Worm (Caenorhabditis elegans) whole organism, early embryonic: ENCODE results near the gene algn-2.

Source experiments
- B0310.2 ChIP-seq: sonication (generic microtip); optimal IDR thresholded peaks from 2 replicates; lab custom pipeline; 2016; ENCODE audit warnings: mild to moderate bottlenecking, missing genetic modification characterization, missing compliant biosample characterization
- F13C5.2 ChIP-seq: sonication (generic microtip); optimal IDR thresholded peaks from 2 replicates; lab custom pipeline; 2017; ENCODE audit warnings: mild to moderate bottlenecking, missing genetic modification characterization, inconsistent platforms, missing compliant biosample characterization
- ama-1 ChIP-seq: fragments of 150-350 bp; optimal IDR thresholded peaks from 2 replicates; lab custom pipeline; 2014
- ceh-13 ChIP-seq: fragments of 200-800 bp; sonication (Bioruptor generic); optimal IDR thresholded peaks from 2 replicates; lab custom pipeline; 2018; ENCODE audit warnings: mild to moderate bottlenecking, missing genetic modification characterization, missing compliant biosample characterization
- hmbx-1 ChIP-seq: sonication (generic microtip); optimal IDR thresholded peaks from 2 replicates; lab custom pipeline; 2016; ENCODE audit warnings: mild to moderate bottlenecking, missing genetic modification characterization, missing compliant biosample characterization
- sea-1 ChIP-seq: fragments of 200-800 bp; sonication (Bioruptor generic); conservative IDR thresholded peaks from 2 replicates; pipeline ENCODE4 v1.3.6; 2022; ENCODE audit warnings: missing genetic modification characterization, missing compliant biosample characterization
- tbx-11 ChIP-seq: fragments of 200-800 bp; sonication (Bioruptor generic); IDR thresholded peaks from 2 replicates; pipeline ENCODE4 v1.3.6; 2022; ENCODE audit warnings: missing genetic modification characterization, missing compliant biosample characterization
- tbx-37 ChIP-seq: fragments of 200-800 bp; sonication (Bioruptor generic); conservative IDR thresholded peaks from 2 replicates; pipeline ENCODE4 v1.3.6; 2022; ENCODE audit warnings: missing genetic modification reagents, missing genetic modification characterization, missing compliant biosample characterization

- no peak for TF ChIP-seq ama-1 (lab: Kevin White, UChicago)
- no peak for TF ChIP-seq sea-1 (GFP tag; lab: Robert Waterston, UW)
- no peak for TF ChIP-seq tbx-37 (GFP tag; lab: Robert Waterston, UW)
- no peak for TF ChIP-seq ceh-13 (GFP tag; lab: Kevin White, UChicago)
- no peak for TF ChIP-seq tbx-11 (GFP tag; lab: Robert Waterston, UW)
- no peak for TF ChIP-seq B0310.2 (tag; lab: Kevin White, UChicago)
- TF ChIP-seq hmbx-1 (tag; lab: Kevin White, UChicago) = no peak
- TF ChIP-seq F13C5.2 = no peak
Measured at ce11 chrII:5395594-5395993, 20.5 kb downstream of the algn-2 start, which contains the start of gene pink-1.
